Worm (Caenorhabditis elegans) whole organism, midembryonic: ENCODE data around the gene algn-2.

Experiments
- T22C8.4 ChIP-seq: fragments of 200-800 bp; sonication (Bioruptor generic); IDR thresholded peaks from 2 replicates; pipeline ENCODE4 v1.3.6; 2022; ENCODE audit warnings: missing genetic modification characterization, missing compliant biosample characterization
- cog-1 ChIP-seq: sonication (generic microtip); optimal IDR thresholded peaks from 2 replicates; lab custom pipeline; 2016; ENCODE audit warnings: missing genetic modification characterization, missing compliant biosample characterization
- flt-1 ChIP-seq: fragments of 200-800 bp; sonication (Bioruptor generic); IDR thresholded peaks from 2 replicates; pipeline ENCODE4 v1.3.6; 2022; ENCODE audit warnings: missing genetic modification characterization, missing compliant biosample characterization
- klf-2 ChIP-seq: fragments of 200-800 bp; sonication (Bioruptor generic); conservative IDR thresholded peaks from 2 replicates; pipeline ENCODE4 v1.3.6; 2022; ENCODE audit warnings: missing genetic modification reagents, missing genetic modification characterization, missing compliant biosample characterization
- med-1 ChIP-seq: sonication (generic microtip); optimal IDR thresholded peaks from 2 replicates; lab custom pipeline; 2017; ENCODE audit warnings: missing genetic modification characterization, mild to moderate bottlenecking, missing compliant biosample characterization, antibody characterized with exemption, missing genetic modification reagents; ENCODE audit not compliant: insufficient read depth
- ref-1 ChIP-seq: fragments of 200-800 bp; sonication (Bioruptor generic); conservative IDR thresholded peaks from 2 replicates; pipeline ENCODE4 v1.3.6; 2022; ENCODE audit warnings: missing genetic modification reagents, missing genetic modification characterization, missing compliant biosample characterization
- tab-1 ChIP-seq: fragments of 200-800 bp; sonication (Bioruptor generic); IDR thresholded peaks from 2 replicates; pipeline ENCODE4 v1.3.6; 2022; ENCODE audit warnings: missing genetic modification characterization, missing compliant biosample characterization
- ztf-23 ChIP-seq: fragments of 200-800 bp; sonication (Bioruptor generic); IDR thresholded peaks from 2 replicates; pipeline ENCODE4 v1.3.6; 2022; ENCODE audit warnings: missing genetic modification reagents, missing genetic modification characterization, missing compliant biosample characterization
- ztf-29 ChIP-seq: fragments of 200-800 bp; sonication (Bioruptor generic); IDR thresholded peaks from 2 replicates; pipeline ENCODE4 v1.3.6; 2022; ENCODE audit warnings: missing genetic modification reagents, missing genetic modification characterization, missing compliant biosample characterization

Gene algn-2

DNA sequence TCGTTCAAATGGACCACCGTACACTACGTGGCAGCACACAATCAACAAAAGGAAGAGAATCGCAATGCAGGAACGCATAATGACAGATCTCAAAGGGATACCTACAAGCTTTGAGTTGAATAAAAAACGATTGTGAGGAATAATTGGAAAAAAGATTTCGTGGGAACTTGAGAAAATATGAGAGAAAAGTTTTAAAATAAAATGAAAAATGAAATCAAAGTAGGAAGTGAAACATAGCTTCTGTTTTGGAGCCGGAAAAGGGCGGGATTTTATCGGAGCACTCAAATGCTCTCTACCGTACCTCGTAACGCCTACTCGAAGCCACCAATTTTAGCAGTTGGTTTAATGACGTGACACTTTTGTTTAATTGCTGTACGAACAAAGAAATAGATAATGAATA, 30.3 kb upstream of the algn-2 start, which contains the start of gene F09E5.14:
Gene F09E5.14, minus strand, starts transcription at position 101 of the 400 bp plus-strand sequence.
- no peak for TF ChIP-seq T22C8.4 (GFP tag; lab: Robert Waterston, UW)
- no peak for TF ChIP-seq ref-1 (GFP tag; lab: Robert Waterston, UW)
- no peak for TF ChIP-seq ztf-23 (GFP tag; lab: Robert Waterston, UW)
- no peak for TF ChIP-seq tab-1 (GFP tag; lab: Robert Waterston, UW)
- no peak for TF ChIP-seq flt-1
- no peak for TF ChIP-seq ztf-29
- no peak for TF ChIP-seq med-1 (GFP tag; lab: Kevin White, UChicago)
- no peak for TF ChIP-seq klf-2 (GFP tag; lab: Robert Waterston, UW)
- TF ChIP-seq cog-1 (tag; lab: Kevin White, UChicago) = no peak

DNA sequence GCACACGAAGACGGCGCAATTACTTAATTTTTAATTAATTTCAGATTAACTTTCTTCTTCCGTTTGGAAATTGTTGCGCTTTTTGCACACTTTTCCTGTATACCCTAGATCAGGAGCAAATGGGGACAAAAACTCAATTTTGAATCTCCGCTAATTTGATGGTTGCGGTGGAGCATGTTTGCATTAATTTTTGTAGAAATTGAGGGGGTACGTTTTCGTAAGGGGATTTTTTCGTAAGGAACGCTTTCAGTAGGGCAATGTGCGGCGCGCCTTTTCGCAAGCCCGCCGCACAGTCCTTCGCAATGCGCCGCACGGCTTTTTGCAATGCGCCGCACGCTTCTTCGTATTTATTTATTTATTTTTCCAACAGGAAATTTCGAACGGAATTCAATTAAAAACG, 28.7 kb upstream of the algn-2 start:
- TF ChIP-seq klf-2 (GFP tag; lab: Robert Waterston, UW) (peak; percentile 81), ztf-29 (peak; percentile 75), tab-1 (GFP tag; lab: Robert Waterston, UW) (peak; percentile 81), ztf-23 (GFP tag; lab: Robert Waterston, UW) (peak; percentile 92), flt-1 (peak; percentile 87)

DNA sequence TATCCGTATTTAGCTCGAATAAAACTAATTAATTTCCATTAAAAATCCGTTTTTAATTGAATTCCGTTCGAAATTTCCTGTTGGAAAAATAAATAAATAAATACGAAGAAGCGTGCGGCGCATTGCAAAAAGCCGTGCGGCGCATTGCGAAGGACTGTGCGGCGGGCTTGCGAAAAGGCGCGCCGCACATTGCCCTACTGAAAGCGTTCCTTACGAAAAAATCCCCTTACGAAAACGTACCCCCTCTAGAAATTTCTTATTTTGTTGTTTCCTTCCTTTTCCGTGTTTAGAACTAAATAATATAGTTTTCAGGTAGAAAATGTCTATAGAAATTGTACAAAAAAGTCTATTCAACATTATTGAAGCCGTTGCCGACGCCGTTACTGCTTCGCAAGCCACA, 24.7 kb upstream of the algn-2 start, which contains the start of gene F09E5.8:
Gene F09E5.8, plus strand, starts transcription at position 313 of the 400 bp plus-strand sequence.
- TF ChIP-seq ztf-23 (GFP tag; lab: Robert Waterston, UW) (peak; percentile 84), klf-2 (GFP tag; lab: Robert Waterston, UW) (0 out of 2 replicates have a peak, but pooled peaks have one; percentile 55), tab-1 (GFP tag; lab: Robert Waterston, UW) (0 out of 2 replicates have a peak, but pooled peaks have one; percentile 45), flt-1 (peak; percentile 81; the same call in 1 of the 2 replicates)

DNA sequence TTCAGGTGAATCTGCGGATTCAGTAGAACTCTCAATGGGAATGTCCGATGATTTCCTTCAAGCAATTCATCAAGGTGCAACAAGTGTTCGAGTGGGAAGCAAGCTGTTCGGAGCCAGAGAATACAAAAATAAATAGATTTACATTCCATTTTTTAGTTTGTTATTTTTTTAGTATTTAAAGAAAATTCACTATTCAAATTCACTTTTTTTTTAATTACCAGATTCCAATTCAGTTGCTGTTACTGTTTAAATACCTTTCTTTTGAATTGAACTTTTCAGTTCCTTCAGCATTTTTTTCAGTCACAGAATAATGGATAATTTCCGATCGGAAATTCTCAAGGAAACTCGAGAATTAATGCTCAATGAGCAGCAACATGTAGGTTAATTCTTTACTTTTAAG, 23.3 kb upstream of the algn-2 start, which contains the start of gene F09E5.7:
Gene F09E5.7, plus strand, starts transcription at position 301 of the 400 bp plus-strand sequence.
- no peak for TF ChIP-seq tab-1 (GFP tag; lab: Robert Waterston, UW)
- TF ChIP-seq cog-1 (tag; lab: Kevin White, UChicago) = no peak
- TF ChIP-seq med-1 (GFP tag; lab: Kevin White, UChicago) = no peak
- TF ChIP-seq ref-1 (GFP tag; lab: Robert Waterston, UW) = no peak
- TF ChIP-seq T22C8.4 (GFP tag; lab: Robert Waterston, UW) = no peak
- no peak for TF ChIP-seq klf-2 (GFP tag; lab: Robert Waterston, UW)
- no peak for TF ChIP-seq flt-1
- TF ChIP-seq ztf-23 (GFP tag; lab: Robert Waterston, UW) = no peak
- no peak for TF ChIP-seq ztf-29

DNA sequence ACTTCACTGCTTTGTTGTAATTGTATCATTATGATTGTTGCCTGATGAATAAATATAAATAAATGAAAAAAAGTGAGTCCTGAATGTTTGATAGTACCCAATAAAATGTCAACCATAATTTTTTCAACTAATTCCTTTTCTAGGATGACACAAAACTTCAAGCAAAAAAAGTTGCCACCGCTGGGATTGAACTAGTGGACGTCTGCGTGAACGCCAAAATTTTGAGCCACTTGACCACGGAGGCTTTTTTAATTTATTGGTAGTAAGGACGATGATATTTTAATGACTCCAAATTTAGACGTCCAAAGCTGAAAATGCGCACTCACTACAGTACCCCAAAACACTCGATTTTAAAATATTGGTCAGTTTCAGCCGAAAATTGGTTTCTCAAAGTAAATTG, 21.4 kb upstream of the algn-2 start:
- TF ChIP-seq med-1 (GFP tag; lab: Kevin White, UChicago) = no peak
- TF ChIP-seq flt-1 = no peak
- TF ChIP-seq klf-2 (GFP tag; lab: Robert Waterston, UW) = no peak
- no peak for TF ChIP-seq ref-1 (GFP tag; lab: Robert Waterston, UW)
- no peak for TF ChIP-seq T22C8.4 (GFP tag; lab: Robert Waterston, UW)
- TF ChIP-seq ztf-29 = no peak
- no peak for TF ChIP-seq cog-1 (tag; lab: Kevin White, UChicago)
- no peak for TF ChIP-seq ztf-23 (GFP tag; lab: Robert Waterston, UW)
- TF ChIP-seq tab-1 (GFP tag; lab: Robert Waterston, UW) = no peak

DNA sequence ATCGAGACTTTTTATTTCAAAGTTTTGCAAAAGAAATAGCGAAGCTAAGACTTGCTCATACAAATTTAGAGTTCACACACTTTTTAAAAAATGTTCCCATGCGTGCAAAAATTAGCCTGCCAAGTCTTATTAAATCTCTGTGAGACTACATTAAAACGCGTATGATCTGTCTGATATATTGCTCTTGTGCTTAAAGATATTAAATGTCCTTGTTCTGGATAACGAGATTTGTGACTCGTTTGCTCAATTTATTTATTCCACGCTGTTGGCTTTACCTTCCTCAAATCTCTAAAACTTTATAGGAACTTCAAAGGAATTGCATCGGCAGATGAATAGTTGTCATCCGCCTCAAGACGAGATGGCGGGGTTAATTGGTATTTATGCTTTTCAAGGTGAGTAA, 19.7 kb upstream of the algn-2 start, which contains the start of gene srg-69:
Gene srg-69, plus strand, starts transcription at position 301 of the 400 bp plus-strand sequence.
- TF ChIP-seq ref-1 (GFP tag; lab: Robert Waterston, UW) (no peak), ztf-29 (no peak), ztf-23 (GFP tag; lab: Robert Waterston, UW) (no peak), flt-1 (no peak), T22C8.4 (GFP tag; lab: Robert Waterston, UW) (no peak), tab-1 (GFP tag; lab: Robert Waterston, UW) (no peak), klf-2 (GFP tag; lab: Robert Waterston, UW) (no peak), med-1 (GFP tag; lab: Kevin White, UChicago) (no peak), cog-1 (tag; lab: Kevin White, UChicago) (no peak)

DNA sequence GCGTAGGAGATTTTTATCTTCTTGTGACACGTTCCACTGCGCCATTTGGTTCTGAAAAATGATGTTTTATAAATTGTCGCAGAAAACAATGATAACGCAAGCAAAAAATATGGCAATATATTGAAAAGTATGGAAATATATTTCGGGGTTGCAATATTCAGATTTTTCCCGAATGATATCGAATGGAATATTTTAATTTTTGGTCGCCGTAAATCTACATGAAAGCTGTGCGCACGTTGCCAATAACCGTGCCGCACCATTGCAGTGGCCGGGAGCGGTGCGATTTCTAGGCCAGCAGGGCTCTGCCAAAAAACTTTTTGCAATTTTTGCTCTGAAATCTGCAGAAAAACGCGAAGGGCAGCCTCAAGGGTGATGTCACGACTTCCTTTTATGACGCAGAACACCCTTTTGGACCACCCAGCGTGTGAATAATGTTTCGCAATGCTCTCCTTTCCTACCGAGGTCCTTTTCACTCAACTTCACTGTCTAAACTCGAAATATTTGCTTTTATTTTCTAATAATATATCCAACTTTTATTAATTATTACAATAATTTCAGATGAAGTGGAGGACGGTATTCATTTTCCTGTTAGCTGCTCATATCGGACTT, 16.8 kb upstream of the algn-2 start, which contains the start of the genes F09E5.11 and bmy-1:
Gene F09E5.11, minus strand, starts transcription at position 51 of the 609 bp plus-strand sequence.
Gene bmy-1, plus strand, starts transcription at position 559 of the 609 bp plus-strand sequence.
- TF ChIP-seq klf-2 (GFP tag; lab: Robert Waterston, UW) = peak; percentile 64; the same call in 1 of the 2 replicates
- TF ChIP-seq med-1 (GFP tag; lab: Kevin White, UChicago) = peak; percentile 10
- peak; percentile 81 for TF ChIP-seq flt-1
- no peak for TF ChIP-seq tab-1 (GFP tag; lab: Robert Waterston, UW)
- TF ChIP-seq ztf-29 = no peak
- peak; percentile 84 for TF ChIP-seq ztf-23 (GFP tag; lab: Robert Waterston, UW)
- TF ChIP-seq cog-1 (tag; lab: Kevin White, UChicago) = peak; percentile 44

DNA sequence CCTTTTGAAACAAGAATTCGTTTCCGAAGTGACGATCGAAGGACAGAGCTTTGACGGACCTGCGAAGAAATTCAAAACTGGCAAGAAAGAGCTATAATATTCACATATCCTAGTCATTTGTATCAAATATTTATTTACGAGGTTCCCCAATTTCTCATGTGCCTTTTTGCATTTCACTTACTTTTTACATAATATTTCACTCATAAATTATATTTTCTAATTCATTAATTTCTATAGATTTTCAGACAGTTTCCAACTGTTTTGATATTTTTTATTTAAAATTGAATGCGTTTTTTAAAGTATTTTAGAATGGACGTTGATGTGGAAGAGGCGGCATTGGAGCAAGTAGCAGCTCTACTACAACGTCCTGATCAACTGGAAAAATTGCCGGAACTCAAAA, 15.8 kb upstream of the algn-2 start, which contains the start of gene sec-6:
Gene sec-6, plus strand, starts transcription at position 301 of the 400 bp plus-strand sequence.
- TF ChIP-seq ztf-29 (no peak), T22C8.4 (GFP tag; lab: Robert Waterston, UW) (no peak), klf-2 (GFP tag; lab: Robert Waterston, UW) (no peak), cog-1 (tag; lab: Kevin White, UChicago) (no peak), med-1 (GFP tag; lab: Kevin White, UChicago) (no peak), tab-1 (GFP tag; lab: Robert Waterston, UW) (no peak), ztf-23 (GFP tag; lab: Robert Waterston, UW) (no peak), ref-1 (GFP tag; lab: Robert Waterston, UW) (no peak), flt-1 (no peak)

DNA sequence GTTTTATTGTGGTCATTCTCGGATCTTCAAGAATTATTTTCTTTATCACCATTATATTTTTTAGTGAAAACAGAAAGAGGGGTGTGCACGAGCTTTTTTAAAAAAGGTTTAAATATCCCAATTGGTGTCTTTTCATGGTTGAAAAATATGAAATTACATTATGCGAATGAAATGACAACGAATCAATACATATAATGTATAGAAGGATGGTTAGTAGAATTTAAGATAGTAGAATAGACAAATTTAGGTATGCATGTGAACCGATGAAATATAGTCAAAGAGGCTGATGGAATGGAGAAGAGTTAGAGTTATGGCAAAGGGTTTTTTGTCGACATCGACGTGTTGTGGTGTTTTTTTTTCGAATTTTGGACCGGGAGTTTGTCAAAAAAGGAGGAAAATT, 10.6 kb upstream of the algn-2 start:
- no peak for TF ChIP-seq T22C8.4 (GFP tag; lab: Robert Waterston, UW)
- no peak for TF ChIP-seq cog-1 (tag; lab: Kevin White, UChicago)
- TF ChIP-seq ztf-29 = no peak
- TF ChIP-seq ref-1 (GFP tag; lab: Robert Waterston, UW) = no peak
- no peak for TF ChIP-seq klf-2 (GFP tag; lab: Robert Waterston, UW)
- no peak for TF ChIP-seq flt-1
- no peak for TF ChIP-seq tab-1 (GFP tag; lab: Robert Waterston, UW)
- TF ChIP-seq med-1 (GFP tag; lab: Kevin White, UChicago) = no peak
- no peak for TF ChIP-seq ztf-23 (GFP tag; lab: Robert Waterston, UW)
